Worm (Caenorhabditis elegans): ENCODE results near the gene spat-3.

ce11 chrX:4588462-4588861 lies 17.3 kb downstream of the spat-3 start, which contains the start of gene lnp-1:
- TF ChIP-seq lin-13 (GFP tag; optimal IDR thresholded peaks at IDR 0.05) (no peak), ces-1 (GFP tag; optimal IDR thresholded peaks at IDR 0.05) (no peak), skn-1 (tag; optimal IDR thresholded peaks at IDR 0.05) (no peak), R02D3.7 (tag; optimal IDR thresholded peaks at IDR 0.05) (no peak), Y75B8A.6 (GFP tag; IDR thresholded peaks at IDR 0.05) (no peak), pha-4 (GFP tag; IDR thresholded peaks at IDR 0.05) (no peak), pha-4 (tag; optimal IDR thresholded peaks at IDR 0.05) (no peak), set-16 (GFP tag; IDR thresholded peaks at IDR 0.05) (no peak), aly-2 (tag; optimal IDR thresholded peaks at IDR 0.05) (no peak), dmd-6 (GFP tag; IDR thresholded peaks at IDR 0.05) (no peak), nhr-28 (tag; optimal IDR thresholded peaks at IDR 0.05) (no peak), lir-3 (tag; optimal IDR thresholded peaks at IDR 0.05) (no peak), madf-5 (GFP tag; IDR thresholded peaks at IDR 0.05) (no peak)
